Worm (Caenorhabditis elegans) whole organism, L4 larva: ENCODE data around the gene C02E7.6.

Experiments used
- aly-2 ChIP-seq: sonication (generic microtip); optimal IDR thresholded peaks from 2 replicates; lab custom pipeline; 2018; ENCODE audit warnings: missing biosample characterization, missing genetic modification characterization
- daf-12 ChIP-seq: fragments of 150-350 bp; optimal IDR thresholded peaks from 2 replicates; lab custom pipeline; 2014; ENCODE audit warnings: missing biosample characterization, missing genetic modification reagents, missing genetic modification characterization
- dmd-8 ChIP-seq: fragments of 200-800 bp; sonication (Bioruptor generic); IDR thresholded peaks from 2 replicates; pipeline ENCODE4 v1.3.6; 2022; ENCODE audit warnings: missing genetic modification characterization, missing compliant biosample characterization
- fkh-10 ChIP-seq: fragments of 150-350 bp; optimal IDR thresholded peaks from 2 replicates; lab custom pipeline; 2014; ENCODE audit warnings: missing biosample characterization, missing genetic modification reagents, missing genetic modification characterization
- lsy-2 ChIP-seq, 2 experiments: fragments of 150-350 bp in 1 of 2; sonication (generic microtip) in 1 of 2; optimal IDR thresholded peaks; 2 replicates each; lab custom pipeline; 2014 to 2017; ENCODE audit warnings: missing biosample characterization in 2 of 2, missing genetic modification characterization in 2 of 2
- mep-1 ChIP-seq: fragments of 150-350 bp; sonication (generic microtip); optimal IDR thresholded peaks from 3 replicates; lab custom pipeline; 2014; ENCODE audit warnings: missing biosample characterization, missing genetic modification characterization
- mes-2 ChIP-seq: sonication (generic microtip); optimal IDR thresholded peaks from 2 replicates; lab custom pipeline; 2016; ENCODE audit warnings: missing genotype, mild to moderate bottlenecking, missing genetic modification characterization, missing compliant biosample characterization; ENCODE audit not compliant: poor library complexity, severe bottlenecking
- nhr-11 ChIP-seq: fragments of 150-350 bp; optimal IDR thresholded peaks from 2 replicates; lab custom pipeline; 2014; ENCODE audit warnings: missing biosample characterization, missing genetic modification characterization
- pqm-1 ChIP-seq: sonication (generic microtip); optimal IDR thresholded peaks from 2 replicates; lab custom pipeline; 2017; ENCODE audit warnings: missing biosample characterization, missing genetic modification characterization
- snpc-4 ChIP-seq: fragments of 150-350 bp; optimal IDR thresholded peaks from 2 replicates; lab custom pipeline; 2014; ENCODE audit warnings: missing biosample characterization, missing genetic modification characterization
- zag-1 ChIP-seq: fragments of 150-350 bp; optimal IDR thresholded peaks from 2 replicates; lab custom pipeline; 2014; ENCODE audit warnings: missing biosample characterization, missing genetic modification characterization

DNA sequence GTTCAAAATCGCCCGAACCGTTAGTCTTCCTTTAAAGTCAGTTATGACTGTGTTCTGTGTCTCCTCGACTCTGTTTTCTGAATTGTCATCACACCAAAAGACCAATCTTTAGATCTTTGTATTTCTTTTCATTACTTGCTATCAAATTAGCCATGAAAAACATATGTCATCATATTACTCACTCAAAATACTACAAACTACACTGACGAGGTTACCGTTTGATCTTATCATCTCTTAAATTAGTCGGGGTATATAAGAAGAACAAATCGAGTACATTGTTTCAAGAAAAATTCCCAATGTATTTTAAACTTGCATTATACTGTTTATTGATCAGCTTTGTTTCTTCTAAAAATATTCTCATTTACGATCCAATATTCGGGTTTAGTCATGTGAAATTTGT, 10.4 kb upstream of the C02E7.6 start, which contains the start of gene ugt-13:
- TF ChIP-seq zag-1 (tag; lab: Kevin White, UChicago) (no peak), mep-1 (tag; lab: Kevin White, UChicago) (peak; percentile 61), snpc-4 (tag; lab: Kevin White, UChicago) (no peak), dmd-8 (no peak), fkh-10 (GFP tag; lab: Kevin White, UChicago) (no peak), daf-12 (tag; lab: Kevin White, UChicago) (no peak), nhr-11 (tag; lab: Kevin White, UChicago) (no peak), aly-2 (tag; lab: Kevin White, UChicago) (no peak), mes-2 (tag; lab: Kevin White, UChicago) (no peak), lsy-2 (tag; optimal IDR thresholded peaks at IDR 0.05; lab: Kevin White, UChicago) (peak in 1 of 2 experiments; percentile 28), pqm-1 (no peak)
